Worm (Caenorhabditis elegans): ENCODE results near the gene C27A2.7.

ce11 chrII:5091640-5092243 is 20.6 kb upstream of the C27A2.7 start, which contains the start of gene pld-1:
- TF ChIP-seq elt-3 (tag; optimal IDR thresholded peaks at IDR 0.05), result no peak
- TF ChIP-seq ztf-11 (tag; optimal IDR thresholded peaks at IDR 0.05), result no peak
- TF ChIP-seq sem-2 (GFP tag; optimal IDR thresholded peaks at IDR 0.05), result no peak
- TF ChIP-seq nhr-237 (tag; optimal IDR thresholded peaks at IDR 0.05), result no peak
- no peak for TF ChIP-seq unc-62 (GFP tag; optimal IDR thresholded peaks at IDR 0.05)
